Worm (Caenorhabditis elegans) whole organism, L3 larva: ENCODE measurements around the gene K03H1.9.

Experiments used
- R02D3.7 ChIP-seq: fragments of 150-350 bp; optimal IDR thresholded peaks from 2 replicates; lab custom pipeline; 2014; ENCODE audit warnings: missing biosample characterization, missing genetic modification characterization
- ZK546.5 ChIP-seq: sonication (generic microtip); optimal IDR thresholded peaks from 2 replicates; lab custom pipeline; 2017; ENCODE audit warnings: missing biosample characterization, missing genetic modification characterization
- aly-2 ChIP-seq: fragments of 150-350 bp; optimal IDR thresholded peaks from 2 replicates; lab custom pipeline; 2014; ENCODE audit warnings: missing biosample characterization, missing genetic modification characterization
- ama-1 ChIP-seq: fragments of 150-350 bp; optimal IDR thresholded peaks from 2 replicates; lab custom pipeline; 2018
- ceh-28 ChIP-seq: fragments of 150-350 bp; optimal IDR thresholded peaks from 2 replicates; lab custom pipeline; 2014; ENCODE audit warnings: missing biosample characterization, missing genetic modification reagents, missing genetic modification characterization
- daf-12 ChIP-seq: fragments of 150-350 bp; optimal IDR thresholded peaks from 2 replicates; lab custom pipeline; 2014; ENCODE audit warnings: missing biosample characterization, missing genetic modification reagents, missing genetic modification characterization
- egl-5 ChIP-seq: fragments of 150-350 bp; optimal IDR thresholded peaks from 2 replicates; lab custom pipeline; 2017; ENCODE audit warnings: missing biosample characterization, missing genetic modification reagents, missing genetic modification characterization, inconsistent platforms
- elt-1 ChIP-seq: fragments of 150-350 bp; optimal IDR thresholded peaks from 2 replicates; lab custom pipeline; 2014; ENCODE audit warnings: missing biosample characterization, missing genetic modification characterization
- eor-1 ChIP-seq, 2 experiments: fragments of 150-350 bp; optimal IDR thresholded peaks; 2 replicates each; lab custom pipeline; 2014 to 2018; ENCODE audit warnings: missing biosample characterization in 2 of 2, missing genetic modification characterization in 2 of 2
- fkh-10 ChIP-seq: sonication (generic microtip); optimal IDR thresholded peaks from 2 replicates; lab custom pipeline; 2017; ENCODE audit warnings: missing biosample characterization, missing genetic modification reagents, missing genetic modification characterization
- fos-1 ChIP-seq: fragments of 150-350 bp; optimal IDR thresholded peaks from 2 replicates; lab custom pipeline; 2014; ENCODE audit warnings: missing biosample characterization, missing genetic modification characterization
- hmg-11 ChIP-seq: sonication (generic microtip); optimal IDR thresholded peaks from 2 replicates; lab custom pipeline; 2016; ENCODE audit warnings: missing genetic modification characterization, missing compliant biosample characterization
- lin-39 ChIP-seq: fragments of 150-350 bp; optimal IDR thresholded peaks from 2 replicates; lab custom pipeline; 2018; ENCODE audit warnings: missing biosample characterization, missing genetic modification reagents, missing genetic modification characterization
- lsy-12 ChIP-seq: sonication (generic microtip); optimal IDR thresholded peaks from 2 replicates; lab custom pipeline; 2016; ENCODE audit warnings: mild to moderate bottlenecking, missing genetic modification characterization, missing compliant biosample characterization
- mml-1 ChIP-seq: fragments of 150-350 bp; sonication (generic microtip); optimal IDR thresholded peaks from 3 replicates; lab custom pipeline; 2014; ENCODE audit warnings: missing biosample characterization, missing genetic modification characterization
- nfya-1 ChIP-seq: sonication (generic microtip); optimal IDR thresholded peaks from 2 replicates; lab custom pipeline; 2017; ENCODE audit warnings: missing genetic modification characterization, mild to moderate bottlenecking, missing compliant biosample characterization, antibody characterized with exemption, moderate library complexity; ENCODE audit not compliant: insufficient read depth
- nhr-12 ChIP-seq: fragments of 150-350 bp; optimal IDR thresholded peaks from 2 replicates; lab custom pipeline; 2014; ENCODE audit warnings: missing biosample characterization, missing genetic modification characterization
- nhr-237 ChIP-seq: fragments of 150-350 bp; optimal IDR thresholded peaks from 2 replicates; lab custom pipeline; 2014; ENCODE audit warnings: missing biosample characterization, missing genetic modification characterization
- nhr-25 ChIP-seq: sonication (generic microtip); optimal IDR thresholded peaks from 2 replicates; lab custom pipeline; 2017; ENCODE audit warnings: missing biosample characterization, missing genetic modification characterization
- nhr-28 ChIP-seq: fragments of 150-350 bp; optimal IDR thresholded peaks from 2 replicates; lab custom pipeline; 2014; ENCODE audit warnings: missing biosample characterization, missing genetic modification characterization
- nhr-76 ChIP-seq: fragments of 150-350 bp; sonication (generic microtip); optimal IDR thresholded peaks from 5 replicates; lab custom pipeline; 2014; ENCODE audit warnings: missing biosample characterization, missing genetic modification characterization
- nhr-77 ChIP-seq: fragments of 150-350 bp; optimal IDR thresholded peaks from 2 replicates; lab custom pipeline; 2014; ENCODE audit warnings: missing biosample characterization, missing genetic modification characterization
- pha-4 ChIP-seq: fragments of 150-350 bp; optimal IDR thresholded peaks from 2 replicates; lab custom pipeline; 2014; ENCODE audit warnings: missing biosample characterization, missing genetic modification reagents, missing genetic modification characterization
- pqm-1 ChIP-seq: fragments of 150-350 bp; optimal IDR thresholded peaks from 2 replicates; lab custom pipeline; 2017; ENCODE audit warnings: missing biosample characterization, missing genetic modification characterization, inconsistent platforms
- sea-2 ChIP-seq: fragments of 150-350 bp; sonication (generic microtip); optimal IDR thresholded peaks from 4 replicates; lab custom pipeline; 2014; ENCODE audit warnings: missing biosample characterization, missing genetic modification reagents, missing genetic modification characterization
- skn-1 ChIP-seq: fragments of 150-350 bp; optimal IDR thresholded peaks from 2 replicates; lab custom pipeline; 2014; ENCODE audit warnings: missing biosample characterization, missing genetic modification characterization
- snpc-4 ChIP-seq: fragments of 150-350 bp; optimal IDR thresholded peaks from 2 replicates; lab custom pipeline; 2014; ENCODE audit warnings: missing biosample characterization, missing genetic modification characterization
- unc-39 ChIP-seq: sonication (generic microtip); optimal IDR thresholded peaks from 4 replicates; lab custom pipeline; 2017; ENCODE audit warnings: missing biosample characterization, missing genetic modification characterization
- zag-1 ChIP-seq: fragments of 150-350 bp; optimal IDR thresholded peaks from 2 replicates; lab custom pipeline; 2014; ENCODE audit warnings: missing biosample characterization, missing genetic modification characterization
- ztf-11 ChIP-seq: fragments of 150-350 bp; optimal IDR thresholded peaks from 2 replicates; lab custom pipeline; 2014; ENCODE audit warnings: missing biosample characterization, missing genetic modification characterization
- ztf-4 ChIP-seq: fragments of 150-350 bp; optimal IDR thresholded peaks from 2 replicates; lab custom pipeline; 2014; ENCODE audit warnings: missing biosample characterization, missing genetic modification characterization

The K03H1.9 gene

DNA sequence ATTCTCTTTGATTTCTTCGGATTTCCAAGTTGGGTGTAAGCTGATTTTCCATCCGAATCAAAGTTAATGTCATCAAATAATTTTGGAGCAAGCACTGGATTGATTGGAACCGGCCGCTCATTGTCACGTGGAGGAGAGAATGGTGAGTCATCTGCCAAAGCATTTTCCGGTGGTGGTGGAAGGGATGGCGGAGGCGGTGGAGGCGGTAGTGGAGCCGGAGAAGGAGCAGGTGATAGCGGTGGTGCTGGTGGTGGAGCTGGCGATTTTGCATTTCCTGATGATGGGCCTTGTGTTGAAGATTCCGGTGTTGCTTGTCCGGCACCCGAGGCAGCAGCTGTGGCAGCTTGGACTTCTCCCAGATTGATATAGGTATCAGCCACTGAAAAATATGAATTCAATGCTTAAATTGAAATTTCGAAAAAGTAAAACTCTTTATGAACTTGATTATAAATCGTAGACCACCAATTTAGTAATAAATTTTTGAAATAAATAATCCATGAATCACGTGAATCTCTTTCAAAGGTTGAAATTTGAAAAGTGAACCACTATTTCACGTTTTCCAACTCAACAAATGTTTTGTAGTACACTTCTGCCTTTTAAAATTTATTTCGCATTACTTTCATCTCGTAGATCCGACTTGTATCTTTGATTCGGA, at the start of gene K03H1.9, which contains the start of gene K03H1.12:
K03H1.9 (minus strand) TSS at position 471 of the 655 bp plus-strand sequence.
K03H1.12 (plus strand) TSS at position 605 of the 655 bp plus-strand sequence.
- TF ChIP-seq ceh-28 (tag; lab: Kevin White, UChicago) (no peak), nhr-237 (tag; lab: Kevin White, UChicago) (no peak), snpc-4 (no peak), nhr-76 (tag; lab: Kevin White, UChicago) (no peak), sea-2 (GFP tag; lab: Kevin White, UChicago) (no peak), unc-39 (tag; lab: Kevin White, UChicago) (no peak)

DNA sequence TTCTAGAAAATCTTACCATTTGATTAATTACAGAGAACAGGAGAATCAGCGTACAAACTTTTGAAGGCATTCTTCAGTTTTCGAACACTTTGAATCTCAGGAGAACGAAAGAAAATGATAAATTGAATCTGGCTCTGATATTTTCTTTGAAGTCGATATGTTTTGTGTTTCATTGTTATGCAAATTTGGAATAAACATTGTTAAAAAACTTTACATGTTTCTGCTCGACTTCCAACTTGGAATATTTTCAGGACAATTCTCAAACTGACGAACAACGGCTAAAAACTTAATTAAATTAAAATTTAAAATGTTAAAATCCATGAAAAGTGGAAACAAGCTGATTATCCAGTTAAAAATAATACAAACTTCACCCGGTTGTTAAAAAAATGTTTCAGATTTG, 47.1 kb upstream of the K03H1.9 start, which contains the start of gene C05B5.1:
C05B5.1 (minus strand) TSS at position 101 of the 400 bp plus-strand sequence.
- TF ChIP-seq eor-1 (tag; optimal IDR thresholded peaks at IDR 0.05; lab: Kevin White, UChicago) (no peak), fos-1 (no peak), nhr-76 (tag; lab: Kevin White, UChicago) (no peak), aly-2 (tag; lab: Kevin White, UChicago) (no peak), nhr-28 (tag; lab: Kevin White, UChicago) (no peak), daf-12 (no peak), hmg-11 (tag; lab: Kevin White, UChicago) (no peak), nhr-12 (tag; lab: Kevin White, UChicago) (no peak), egl-5 (tag; lab: Kevin White, UChicago) (no peak), R02D3.7 (tag; lab: Kevin White, UChicago) (no peak), ztf-11 (tag; lab: Kevin White, UChicago) (no peak), nhr-25 (tag; lab: Kevin White, UChicago) (no peak), nfya-1 (no peak), ztf-4 (tag; lab: Kevin White, UChicago) (no peak), mml-1 (tag; lab: Kevin White, UChicago) (no peak)

DNA sequence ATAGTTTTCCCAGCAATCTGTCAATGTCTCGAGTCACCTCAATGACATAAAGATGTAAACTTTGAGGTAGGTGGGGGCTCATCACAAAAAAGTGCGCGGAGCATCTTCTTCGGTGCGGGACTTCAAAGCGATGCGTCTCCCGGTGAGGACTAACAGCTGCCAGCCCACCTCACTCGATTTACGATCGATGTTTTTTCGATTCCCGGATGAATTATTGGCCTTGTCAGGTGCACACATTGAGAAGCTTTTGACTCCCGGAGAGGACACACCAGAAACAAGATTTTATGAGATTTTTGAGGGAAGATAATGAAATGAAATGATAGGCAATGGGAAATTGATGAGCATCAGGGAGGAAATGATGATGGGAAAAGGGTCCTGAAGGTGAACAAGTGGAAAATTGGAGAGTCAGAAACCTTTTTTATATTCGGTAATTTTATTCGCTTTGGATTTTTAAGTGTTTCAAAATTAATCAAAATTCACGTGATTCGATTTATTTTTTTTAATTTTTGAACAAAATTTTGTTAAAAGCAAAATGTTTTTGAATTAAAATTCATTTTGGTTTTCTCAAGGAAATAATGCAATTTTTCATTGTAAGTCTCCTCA, 45.6 kb upstream of the K03H1.9 start, which contains the start of gene C05B5.12:
C05B5.12 (plus strand) TSS at position 553 of the 603 bp plus-strand sequence.
- TF ChIP-seq ama-1 (lab: Kevin White, UChicago) (no peak), nhr-237 (tag; lab: Kevin White, UChicago) (no peak), egl-5 (tag; lab: Kevin White, UChicago) (peak; percentile 38), lsy-12 (no peak), lin-39 (tag; lab: Kevin White, UChicago) (peak; percentile 5)
- TF ChIP-seq, all 47 proteins: peak for 2

DNA sequence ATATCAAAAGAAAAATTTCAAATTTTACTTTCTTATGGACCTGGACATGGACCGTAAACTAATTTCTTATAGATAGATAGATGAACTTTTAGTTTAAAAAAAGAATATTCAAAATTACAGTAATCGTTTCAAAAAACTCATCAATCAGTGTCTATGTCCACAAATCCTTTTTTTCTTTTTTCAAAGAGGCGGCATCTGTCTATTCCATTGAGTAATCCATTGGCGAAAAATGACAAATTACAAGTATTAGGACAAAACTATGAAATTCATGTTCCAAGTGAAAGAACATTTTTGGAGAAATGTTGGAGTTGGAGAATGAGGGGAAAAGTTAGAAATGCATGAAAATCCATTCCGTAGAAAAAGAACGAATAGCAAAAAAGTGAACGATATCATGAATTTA, 44.3 kb upstream of the K03H1.9 start:
- TF ChIP-seq egl-5 (tag; lab: Kevin White, UChicago), result no peak
- TF ChIP-seq hmg-11 (tag; lab: Kevin White, UChicago), result no peak
- TF ChIP-seq snpc-4, result no peak

DNA sequence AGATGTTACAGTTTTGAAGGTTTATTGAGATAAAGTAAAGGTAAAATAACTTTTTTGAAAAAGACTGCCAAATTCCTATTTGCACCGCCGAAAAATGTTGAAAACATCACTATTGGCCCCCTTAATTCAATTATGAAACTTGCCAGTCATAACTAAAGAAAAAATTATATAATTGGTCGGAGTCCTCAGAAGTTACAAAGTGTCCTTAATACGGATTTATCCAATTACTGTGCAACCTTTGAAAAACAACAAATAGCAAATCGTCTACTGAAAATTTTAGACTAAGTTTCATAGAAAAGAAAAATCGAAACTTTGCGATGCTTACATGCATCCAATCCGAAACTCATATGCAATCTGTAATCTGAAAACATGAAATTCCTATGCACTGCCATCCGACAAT, 43.3 kb upstream of the K03H1.9 start:
- no peak for TF ChIP-seq R02D3.7 (tag; lab: Kevin White, UChicago)
- TF ChIP-seq sea-2 (GFP tag; lab: Kevin White, UChicago), result no peak
- no peak for TF ChIP-seq elt-1 (tag; lab: Kevin White, UChicago)
- no peak for TF ChIP-seq zag-1 (tag; lab: Kevin White, UChicago)
- no peak for TF ChIP-seq fkh-10 (GFP tag; lab: Kevin White, UChicago)
- no peak for TF ChIP-seq unc-39 (tag; lab: Kevin White, UChicago)
- TF ChIP-seq ZK546.5 (tag; lab: Kevin White, UChicago), result no peak
- no peak for TF ChIP-seq skn-1 (tag; lab: Kevin White, UChicago)
- no peak for TF ChIP-seq pha-4 (tag; lab: Kevin White, UChicago)
- TF ChIP-seq pqm-1 (tag; lab: Kevin White, UChicago), result no peak
- TF ChIP-seq ama-1 (lab: Kevin White, UChicago), result no peak
- TF ChIP-seq fos-1, result no peak
- no peak for TF ChIP-seq daf-12
- TF ChIP-seq egl-5 (tag; lab: Kevin White, UChicago), result no peak
- no peak for TF ChIP-seq nhr-77 (tag; lab: Kevin White, UChicago)
